Fruit fly (Drosophila melanogaster) whole organism, embryonic: ENCODE results near the gene CG4607.

ENCODE experiments used
- CG10147 ChIP-seq: fragments of 200-800 bp; sonication (Bioruptor generic); optimal IDR thresholded peaks from 2 replicates; lab custom pipeline; 2019; ENCODE audit warnings: missing biosample characterization, mild to moderate bottlenecking, missing genetic modification characterization, moderate library complexity
- CG10431 ChIP-seq: fragments of 200-800 bp; sonication (Bioruptor generic); optimal IDR thresholded peaks from 3 replicates; lab custom pipeline; 2018; ENCODE audit warnings: missing biosample characterization, mild to moderate bottlenecking, missing genetic modification characterization
- CG12769 ChIP-seq: fragments of 200-800 bp; sonication (Bioruptor generic); optimal IDR thresholded peaks from 2 replicates; lab custom pipeline; 2019; ENCODE audit warnings: missing biosample characterization, mild to moderate bottlenecking, missing genetic modification characterization, moderate library complexity
- CG12942 ChIP-seq: fragments of 200-800 bp; sonication (Bioruptor generic); optimal IDR thresholded peaks from 3 replicates; lab custom pipeline; 2016; ENCODE audit warnings: missing biosample characterization, missing genetic modification characterization
- CG13287 ChIP-seq: fragments of 200-800 bp; sonication (Bioruptor generic); IDR thresholded peaks from 2 replicates; pipeline ENCODE4 v1.3.6; 2022; ENCODE audit warnings: missing biosample characterization, missing genetic modification characterization; ENCODE audit not compliant: partially characterized antibody
- CG17568 ChIP-seq: fragments of 200-800 bp; sonication (Bioruptor generic); optimal IDR thresholded peaks from 2 replicates; lab custom pipeline; 2018; ENCODE audit warnings: missing biosample characterization, mild to moderate bottlenecking, missing genetic modification characterization, moderate library complexity
- CG18262 ChIP-seq: fragments of 200-800 bp; optimal IDR thresholded peaks from 3 replicates; lab custom pipeline; 2019; ENCODE audit warnings: missing biosample characterization, mild to moderate bottlenecking, missing genetic modification characterization, moderate library complexity
- CG3163 ChIP-seq: fragments of 200-800 bp; sonication (Bioruptor generic); optimal IDR thresholded peaks from 3 replicates; lab custom pipeline; 2016; ENCODE audit warnings: missing biosample characterization, missing genetic modification characterization
- CG4730 ChIP-seq: fragments of 200-800 bp; sonication (Bioruptor generic); IDR thresholded peaks from 2 replicates; pipeline ENCODE4 v1.3.6; 2022; ENCODE audit warnings: missing biosample characterization, missing genetic modification characterization
- CG5953 ChIP-seq: fragments of 200-800 bp; sonication (Bioruptor generic); IDR thresholded peaks from 2 replicates; pipeline ENCODE4 v1.3.6; 2022; ENCODE audit warnings: missing biosample characterization, missing genetic modification characterization
- CG6765 ChIP-seq: fragments of 200-800 bp; sonication (Bioruptor generic); optimal IDR thresholded peaks from 3 replicates; lab custom pipeline; 2017; ENCODE audit warnings: missing biosample characterization, mild to moderate bottlenecking, missing genetic modification characterization
- CG9215 ChIP-seq: fragments of 200-800 bp; sonication (Bioruptor generic); IDR thresholded peaks from 2 replicates; pipeline ENCODE4 v1.3.6; 2022; ENCODE audit warnings: missing biosample characterization, missing genetic modification characterization
- CG9817 ChIP-seq: fragments of 200-800 bp; sonication (Bioruptor generic); optimal IDR thresholded peaks from 2 replicates; lab custom pipeline; 2018; ENCODE audit warnings: missing biosample characterization, mild to moderate bottlenecking, missing genetic modification characterization, moderate library complexity
- Camta ChIP-seq: fragments of 200-800 bp; sonication (Bioruptor generic); optimal IDR thresholded peaks from 2 replicates; lab custom pipeline; 2016; ENCODE audit warnings: missing biosample characterization, missing genetic modification characterization
- D19A ChIP-seq: fragments of 200-800 bp; optimal IDR thresholded peaks from 3 replicates; lab custom pipeline; 2019; ENCODE audit warnings: missing biosample characterization, mild to moderate bottlenecking, missing genetic modification characterization, moderate library complexity
- Dip2 ChIP-seq: fragments of 200-800 bp; sonication (Bioruptor generic); IDR thresholded peaks from 2 replicates; pipeline ENCODE4 v1.3.6; 2022; ENCODE audit warnings: missing biosample characterization, missing genetic modification characterization
- Dp ChIP-seq: fragments of 200-800 bp; sonication (Bioruptor generic); optimal IDR thresholded peaks from 2 replicates; lab custom pipeline; 2018; ENCODE audit warnings: missing biosample characterization, mild to moderate bottlenecking, missing genetic modification characterization, moderate library complexity
- HLH54F ChIP-seq: fragments of 200-800 bp; sonication (Bioruptor generic); optimal IDR thresholded peaks from 3 replicates; lab custom pipeline; 2016; ENCODE audit warnings: missing biosample characterization, missing genetic modification characterization
- Hey ChIP-seq: fragments of 200-800 bp; sonication (Bioruptor generic); optimal IDR thresholded peaks from 3 replicates; lab custom pipeline; 2018; ENCODE audit warnings: missing biosample characterization, mild to moderate bottlenecking, missing genetic modification characterization
- HmgD ChIP-seq: fragments of 200-800 bp; sonication (Bioruptor generic); optimal IDR thresholded peaks from 3 replicates; lab custom pipeline; 2016; ENCODE audit warnings: missing biosample characterization, missing genetic modification characterization
- Lhr ChIP-seq: fragments of 200-800 bp; sonication (Bioruptor generic); optimal IDR thresholded peaks from 3 replicates; lab custom pipeline; 2017; ENCODE audit warnings: mild to moderate bottlenecking, missing biosample characterization, missing genetic modification reagents, missing genetic modification characterization
- MESR4 ChIP-seq: fragments of 200-800 bp; sonication (Bioruptor generic); optimal IDR thresholded peaks from 2 replicates; lab custom pipeline; 2018; ENCODE audit warnings: missing biosample characterization, mild to moderate bottlenecking, missing genetic modification characterization, moderate library complexity
- MTF-1 ChIP-seq: fragments of 200-800 bp; sonication (Bioruptor generic); optimal IDR thresholded peaks from 2 replicates; lab custom pipeline; 2018; ENCODE audit warnings: missing biosample characterization, mild to moderate bottlenecking, missing genetic modification characterization, borderline replicate concordance
- Oli ChIP-seq: fragments of 200-800 bp; sonication (Bioruptor generic); optimal IDR thresholded peaks from 2 replicates; lab custom pipeline; 2018; ENCODE audit warnings: missing biosample characterization, mild to moderate bottlenecking, missing genetic modification characterization, moderate library complexity
- Opbp ChIP-seq: fragments of 200-800 bp; sonication (Bioruptor generic); IDR thresholded peaks from 3 replicates; pipeline ENCODE4 v1.3.6; 2022; ENCODE audit warnings: missing biosample characterization, missing genetic modification characterization; ENCODE audit not compliant: partially characterized antibody
- Poxn ChIP-seq: fragments of 200-800 bp; sonication (Bioruptor generic); IDR thresholded peaks from 2 replicates; pipeline ENCODE4 v1.3.6; 2022; ENCODE audit warnings: missing biosample characterization, missing genetic modification characterization
- Side ChIP-seq: fragments of 200-800 bp; sonication (Bioruptor generic); optimal IDR thresholded peaks from 2 replicates; lab custom pipeline; 2016; ENCODE audit warnings: missing biosample characterization, missing genetic modification characterization
- Sox100B ChIP-seq: fragments of 200-800 bp; sonication (Bioruptor generic); optimal IDR thresholded peaks from 3 replicates; lab custom pipeline; 2018; ENCODE audit warnings: missing biosample characterization, mild to moderate bottlenecking, missing genetic modification characterization
- Vsx1 ChIP-seq: fragments of 200-800 bp; sonication (Bioruptor generic); optimal IDR thresholded peaks from 2 replicates; lab custom pipeline; 2017; ENCODE audit warnings: missing biosample characterization, mild to moderate bottlenecking, missing genetic modification characterization, missing genetic modification reagents
- ara ChIP-seq: fragments of 200-800 bp; sonication (Bioruptor generic); IDR thresholded peaks from 2 replicates; pipeline ENCODE4 v1.3.6; 2022; ENCODE audit warnings: missing biosample characterization, missing genetic modification characterization
- bcd ChIP-seq: fragments of 200-800 bp; sonication (Bioruptor generic); optimal IDR thresholded peaks from 2 replicates; lab custom pipeline; 2017; ENCODE audit warnings: missing biosample characterization, mild to moderate bottlenecking, missing genetic modification characterization
- cato ChIP-seq: fragments of 200-800 bp; sonication (Bioruptor generic); optimal IDR thresholded peaks from 2 replicates; lab custom pipeline; 2016; ENCODE audit warnings: missing biosample characterization, missing genetic modification characterization, borderline replicate concordance
- caup ChIP-seq: fragments of 200-800 bp; sonication (Bioruptor generic); optimal IDR thresholded peaks from 3 replicates; lab custom pipeline; 2017; ENCODE audit warnings: missing biosample characterization, mild to moderate bottlenecking, missing genetic modification characterization, moderate library complexity; ENCODE audit not compliant: severe bottlenecking
- chm ChIP-seq: fragments of 200-800 bp; sonication (Bioruptor generic); IDR thresholded peaks from 2 replicates; pipeline ENCODE4 v1.3.6; 2022; ENCODE audit warnings: missing biosample characterization, missing genetic modification characterization
- dan ChIP-seq: fragments of 200-800 bp; sonication (Bioruptor generic); IDR thresholded peaks from 2 replicates; pipeline ENCODE4 v1.3.6; 2022; ENCODE audit warnings: missing biosample characterization, missing genetic modification characterization
- dpn ChIP-seq, 2 experiments: fragments of 200-800 bp; sonication (Bioruptor generic); optimal IDR thresholded peaks; 3 replicates each; lab custom pipeline; 2016; ENCODE audit warnings: missing biosample characterization in 2 of 2, missing genetic modification characterization in 2 of 2
- fd102C ChIP-seq: fragments of 200-800 bp; sonication (Bioruptor generic); optimal IDR thresholded peaks from 2 replicates; lab custom pipeline; 2018; ENCODE audit warnings: missing biosample characterization, mild to moderate bottlenecking, missing genetic modification characterization, moderate library complexity
- h ChIP-seq: fragments of >200 bp; optimal IDR thresholded peaks from 2 replicates; lab custom pipeline; 2017
- hkb ChIP-seq, 2 experiments: fragments of 200-800 bp in 1 of 2; fragments of >200 bp in 1 of 2; sonication (Bioruptor generic) in 1 of 2; IDR thresholded peaks in 1 of 2; optimal IDR thresholded peaks in 1 of 2; 2 replicates each; pipeline versions ENCODE4 v1.3.6 to Lab custom; 2017 to 2022; ENCODE audit warnings: missing biosample characterization in 1 of 2, missing genetic modification characterization in 1 of 2
- klu ChIP-seq: fragments of 200-800 bp; sonication (Bioruptor generic); IDR thresholded peaks from 2 replicates; pipeline ENCODE4 v1.3.6; 2022; ENCODE audit warnings: missing biosample characterization, missing genetic modification characterization
- pum ChIP-seq: fragments of 200-800 bp; sonication (Bioruptor generic); optimal IDR thresholded peaks from 2 replicates; lab custom pipeline; 2016; ENCODE audit warnings: missing biosample characterization, missing genetic modification characterization
- sim ChIP-seq: fragments of 200-800 bp; sonication (Bioruptor generic); IDR thresholded peaks from 2 replicates; pipeline ENCODE4 v1.3.6; 2022; ENCODE audit warnings: missing biosample characterization, missing genetic modification characterization
- slp2 ChIP-seq: fragments of 200-800 bp; sonication (Bioruptor generic); optimal IDR thresholded peaks from 2 replicates; lab custom pipeline; 2016; ENCODE audit warnings: missing biosample characterization, missing genetic modification characterization
- sr ChIP-seq: fragments of 200-800 bp; sonication (Bioruptor generic); IDR thresholded peaks from 3 replicates; pipeline ENCODE4 v1.3.6; 2022; ENCODE audit warnings: missing biosample characterization, missing genetic modification characterization
- ssp ChIP-seq: fragments of 200-800 bp; sonication (Bioruptor generic); IDR thresholded peaks from 2 replicates; pipeline ENCODE4 v1.3.6; 2022; ENCODE audit warnings: missing biosample characterization, missing genetic modification characterization
- tin ChIP-seq: fragments of 200-800 bp; sonication (Bioruptor generic); optimal IDR thresholded peaks from 3 replicates; lab custom pipeline; 2016; ENCODE audit warnings: missing biosample characterization, missing genetic modification characterization
- toy ChIP-seq: fragments of 200-800 bp; sonication (Bioruptor generic); IDR thresholded peaks from 2 replicates; pipeline ENCODE4 v1.3.6; 2022; ENCODE audit warnings: missing biosample characterization, missing genetic modification characterization
- tup ChIP-seq: fragments of 200-800 bp; sonication (Bioruptor generic); optimal IDR thresholded peaks from 2 replicates; lab custom pipeline; 2016; ENCODE audit warnings: missing biosample characterization, mild to moderate bottlenecking, missing genetic modification characterization, moderate library complexity
- vnd ChIP-seq: fragments of 200-800 bp; sonication (Bioruptor generic); IDR thresholded peaks from 3 replicates; pipeline ENCODE4 v1.3.6; 2022; ENCODE audit warnings: missing biosample characterization, missing genetic modification characterization; ENCODE audit not compliant: partially characterized antibody

CG4607 gene

DNA sequence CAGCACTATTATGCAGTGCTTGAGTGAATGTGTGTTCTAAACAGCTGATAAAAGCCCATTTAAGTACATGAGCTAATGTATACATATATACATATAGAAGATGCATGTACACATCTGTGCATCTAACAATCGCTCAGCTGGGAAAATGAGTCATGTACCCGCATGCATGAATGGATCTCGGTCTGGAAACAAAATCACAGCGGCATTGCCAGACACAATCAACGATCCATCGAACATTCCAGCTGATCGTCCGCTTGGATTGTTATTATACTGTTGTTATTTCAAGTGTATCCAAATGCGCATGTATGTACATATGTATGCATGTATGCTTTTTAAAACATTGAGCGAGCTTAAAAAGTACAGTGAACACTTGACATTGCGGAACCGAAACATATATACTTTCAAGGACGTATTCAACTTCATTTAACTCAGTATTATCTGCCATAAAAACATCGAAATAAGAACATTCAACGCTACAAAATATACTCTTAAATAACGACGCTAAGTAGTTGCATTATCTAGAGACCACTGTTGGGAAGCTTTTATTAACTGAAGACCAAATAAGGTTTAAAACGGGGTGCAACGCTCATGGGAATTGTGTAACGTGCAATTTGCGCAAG lies 26.2 kb downstream of the CG4607 start (continued):
- TF ChIP-seq sim (GFP tag; lab: Robert Waterston, UW) (peak; percentile 41; the same call in 1 of the 2 replicates), D19A (tag; lab: Kevin White, UChicago) (peak; percentile 73), fd102C (GFP tag; lab: Kevin White, UChicago) (no peak), Dip2 (GFP tag; lab: Robert Waterston, UW) (no peak), chm (GFP tag; lab: Robert Waterston, UW) (peak; percentile 48; the same call in 1 of the 2 replicates), Oli (peak; percentile 87), CG6765 (GFP tag; lab: Kevin White, UChicago) (peak; percentile 35), CG13287 (GFP tag; lab: Robert Waterston, UW) (no peak), CG17568 (peak; percentile 70), CG12769 (peak; percentile 88), vnd (GFP tag; lab: Robert Waterston, UW) (no peak), CG12942 (GFP tag; lab: Kevin White, UChicago) (peak; percentile 68), ara (GFP tag; lab: Robert Waterston, UW) (peak; percentile 78), MESR4 (GFP tag; lab: Kevin White, UChicago) (no peak), Opbp (no peak), CG10431 (GFP tag; lab: Kevin White, UChicago) (peak; percentile 43), Hey (tag; lab: Kevin White, UChicago) (no peak), toy (peak; percentile 43; the same call in 1 of the 2 replicates), CG9215 (no peak; the same call in 1 of the 2 replicates), slp2 (GFP tag; lab: Kevin White, UChicago) (peak; percentile 58), HLH54F (peak; percentile 63), hkb (optimal IDR thresholded peaks at IDR 0.05; lab: Kevin White, UChicago) (no peak), hkb (GFP tag; IDR thresholded peaks at IDR 0.05; lab: Robert Waterston, UW) (peak; percentile 80), Side (GFP tag; lab: Kevin White, UChicago) (peak; percentile 58), dpn (GFP tag; optimal IDR thresholded peaks at IDR 0.05; lab: Kevin White, UChicago) (peak; percentile 65 to 82), Poxn (no peak), ssp (GFP tag; lab: Robert Waterston, UW) (peak; percentile 53), CG4730 (GFP tag; lab: Robert Waterston, UW) (peak; percentile 56), Dp (GFP tag; lab: Kevin White, UChicago) (no peak), cato (GFP tag; lab: Kevin White, UChicago) (peak; percentile 50), Vsx1 (GFP tag; lab: Kevin White, UChicago) (no peak), sr (GFP tag; lab: Robert Waterston, UW) (peak; percentile 57; the same call in 1 of the 3 replicates), h (no peak), Sox100B (GFP tag; lab: Kevin White, UChicago) (peak; percentile 79), Lhr (GFP tag; lab: Kevin White, UChicago) (peak; percentile 40), CG18262 (tag; lab: Kevin White, UChicago) (peak; percentile 70), Camta (GFP tag; lab: Kevin White, UChicago) (peak; percentile 58), CG10147 (GFP tag; lab: Kevin White, UChicago) (peak; percentile 79), bcd (GFP tag; lab: Kevin White, UChicago) (peak; percentile 66), MTF-1 (GFP tag; lab: Kevin White, UChicago) (peak; percentile 39), CG3163 (GFP tag; lab: Kevin White, UChicago) (peak; percentile 20), tin (GFP tag; lab: Kevin White, UChicago) (peak; percentile 77), CG9817 (peak; percentile 86), HmgD (GFP tag; lab: Kevin White, UChicago) (no peak), tup (GFP tag; lab: Kevin White, UChicago) (no peak), pum (GFP tag; lab: Kevin White, UChicago) (peak; percentile 57), klu (GFP tag; lab: Robert Waterston, UW) (no peak), CG5953 (GFP tag; lab: Robert Waterston, UW) (peak; percentile 72), caup (GFP tag; lab: Kevin White, UChicago) (peak; percentile 49), dan (no peak)
